Worm (Caenorhabditis elegans) whole organism, early embryonic: ENCODE measurements around the gene dmsr-4.

Experiments
- B0310.2 ChIP-seq: sonication (generic microtip); optimal IDR thresholded peaks from 2 replicates; lab custom pipeline; 2016; ENCODE audit warnings: mild to moderate bottlenecking, missing genetic modification characterization, missing compliant biosample characterization
- aly-1 ChIP-seq: sonication (generic microtip); optimal IDR thresholded peaks from 2 replicates; lab custom pipeline; 2016; ENCODE audit warnings: missing genetic modification characterization, missing compliant biosample characterization
- ama-1 ChIP-seq: fragments of 150-350 bp; optimal IDR thresholded peaks from 2 replicates; lab custom pipeline; 2014
- ceh-36 ChIP-seq: sonication (generic microtip); optimal IDR thresholded peaks from 2 replicates; lab custom pipeline; 2016; ENCODE audit warnings: missing genetic modification characterization, inconsistent platforms, missing compliant biosample characterization
- ets-7 ChIP-seq: sonication (generic microtip); optimal IDR thresholded peaks from 2 replicates; lab custom pipeline; 2016; ENCODE audit warnings: missing genotype, missing genetic modification characterization, missing compliant biosample characterization
- flt-1 ChIP-seq: fragments of 200-800 bp; sonication (Bioruptor generic); IDR thresholded peaks from 2 replicates; pipeline ENCODE4 v1.3.6; 2022; ENCODE audit warnings: missing genetic modification characterization, missing compliant biosample characterization
- hmbx-1 ChIP-seq: sonication (generic microtip); optimal IDR thresholded peaks from 2 replicates; lab custom pipeline; 2016; ENCODE audit warnings: mild to moderate bottlenecking, missing genetic modification characterization, missing compliant biosample characterization
- hmg-4 ChIP-seq: fragments of 200-800 bp; sonication (Bioruptor generic); optimal IDR thresholded peaks from 2 replicates; lab custom pipeline; 2018; ENCODE audit warnings: mild to moderate bottlenecking, missing genetic modification characterization, missing compliant biosample characterization
- hnd-1 ChIP-seq: sonication (generic microtip); optimal IDR thresholded peaks from 2 replicates; lab custom pipeline; 2016; ENCODE audit warnings: missing genetic modification characterization, missing compliant biosample characterization
- pes-1 ChIP-seq: fragments of 200-800 bp; sonication (Bioruptor generic); IDR thresholded peaks from 2 replicates; pipeline ENCODE4 v1.3.6; 2022; ENCODE audit warnings: missing genetic modification reagents, missing genetic modification characterization, missing compliant biosample characterization
- scrt-1 ChIP-seq: fragments of 200-800 bp; sonication (Bioruptor generic); IDR thresholded peaks from 2 replicates; pipeline ENCODE4 v1.3.6; 2022; ENCODE audit warnings: missing genetic modification characterization, missing compliant biosample characterization
- tra-4 ChIP-seq: sonication (generic microtip); optimal IDR thresholded peaks from 2 replicates; lab custom pipeline; 2017; ENCODE audit warnings: missing genetic modification characterization, missing compliant biosample characterization

DNA sequence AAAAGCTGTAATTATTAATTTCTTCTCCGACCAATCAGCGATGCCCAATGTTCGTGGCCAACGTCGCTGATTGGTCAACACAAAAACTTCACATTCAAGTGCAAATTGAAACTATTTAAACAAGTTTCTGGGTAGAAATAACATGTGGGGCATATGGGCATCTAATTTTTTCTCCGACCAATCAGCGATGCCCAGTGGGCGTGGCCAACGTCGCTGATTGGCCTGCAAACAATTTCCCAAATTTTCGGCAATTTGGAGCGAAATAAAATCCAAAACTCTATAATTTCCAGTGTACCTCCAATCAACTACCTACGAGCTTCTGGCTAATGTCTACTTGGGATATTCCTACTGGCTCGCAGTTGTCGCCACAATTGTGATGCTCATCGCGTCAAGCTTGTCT lies 15.6 kb downstream of the dmsr-4 start:
- no peak for TF ChIP-seq hmbx-1 (tag; lab: Kevin White, UChicago)
- no peak for TF ChIP-seq tra-4 (tag; lab: Kevin White, UChicago)
- TF ChIP-seq pes-1 (GFP tag; lab: Robert Waterston, UW) = no peak
- TF ChIP-seq ama-1 = no peak
- no peak for TF ChIP-seq B0310.2 (tag; lab: Kevin White, UChicago)
- no peak for TF ChIP-seq ceh-36 (tag; lab: Kevin White, UChicago)
- TF ChIP-seq ets-7 (tag; lab: Kevin White, UChicago) = no peak
- TF ChIP-seq aly-1 (tag; lab: Kevin White, UChicago) = no peak
- no peak for TF ChIP-seq scrt-1 (GFP tag; lab: Robert Waterston, UW)
- no peak for TF ChIP-seq hnd-1 (tag; lab: Kevin White, UChicago)
- TF ChIP-seq flt-1 (GFP tag; lab: Robert Waterston, UW) = no peak
- TF ChIP-seq hmg-4 (GFP tag; lab: Kevin White, UChicago) = no peak
